Worm (Caenorhabditis elegans): ENCODE results near the gene T08G2.2.

- TF ChIP-seq ceh-82 (tag; optimal IDR thresholded peaks at IDR 0.05) (no peak), nhr-12 (tag; optimal IDR thresholded peaks at IDR 0.05) (no peak), egl-27 (tag; optimal IDR thresholded peaks at IDR 0.05) (no peak), fkh-2 (tag; optimal IDR thresholded peaks at IDR 0.05) (no peak), snpc-4 (tag; optimal IDR thresholded peaks at IDR 0.05) (no peak), zag-1 (tag; optimal IDR thresholded peaks at IDR 0.05) (no peak), elt-1 (tag; optimal IDR thresholded peaks at IDR 0.05) (no peak), pqm-1 (tag; optimal IDR thresholded peaks at IDR 0.05) (no peak), pha-4 (tag; optimal IDR thresholded peaks at IDR 0.05) (no peak), nhr-11 (tag; optimal IDR thresholded peaks at IDR 0.05) (no peak), unc-62 (GFP tag; optimal IDR thresholded peaks at IDR 0.05) (no peak), skn-1 (tag; optimal IDR thresholded peaks at IDR 0.05) (no peak), ZK546.5 (tag; optimal IDR thresholded peaks at IDR 0.05) (no peak), fos-1 (tag; optimal IDR thresholded peaks at IDR 0.05) (no peak)
Measured at ce11 chrX:17237439-17237838, 28.3 kb upstream of the T08G2.2 start, which contains the start of gene T25G12.11.
